Worm (Caenorhabditis elegans) whole organism, L4 larva: Measurements from ENCODE around the gene C41G6.12.

Source experiments
- attf-4 ChIP-seq: sonication (generic microtip); optimal IDR thresholded peaks from 3 replicates; lab custom pipeline; 2017; ENCODE audit warnings: missing biosample characterization, missing genetic modification characterization
- set-16 ChIP-seq: fragments of 200-800 bp; sonication (Bioruptor generic); IDR thresholded peaks from 2 replicates; pipeline ENCODE4 v1.3.6; 2022; ENCODE audit warnings: missing genetic modification reagents, missing genetic modification characterization, missing compliant biosample characterization

- no peak for TF ChIP-seq attf-4 (tag; lab: Kevin White, UChicago)
- no peak for TF ChIP-seq set-16 (GFP tag; lab: Robert Waterston, UW)
Observed at ce11 chrV:15226206-15226605, 18.6 kb upstream of the C41G6.12 start.
